Fruit fly (Drosophila melanogaster): ENCODE measurements around the gene S1P.

The S1P gene

dm6 chr3L:21644176-21644575 is 27.0 kb upstream of the S1P start:
- no peak for TF ChIP-seq rn (GFP tag; IDR thresholded peaks at IDR 0.05)
- no peak for TF ChIP-seq CG8301 (tag; optimal IDR thresholded peaks at IDR 0.05)
- peak; percentile 69 for TF ChIP-seq CG13204 (GFP tag; optimal IDR thresholded peaks at IDR 0.05)
- TF ChIP-seq Pif1A (GFP tag; optimal IDR thresholded peaks at IDR 0.05): no peak
- no peak for TF ChIP-seq Pif1B (GFP tag; optimal IDR thresholded peaks at IDR 0.05)
- no peak for TF ChIP-seq CG9948 (tag; optimal IDR thresholded peaks at IDR 0.05)
- TF ChIP-seq CG15710 (tag; optimal IDR thresholded peaks at IDR 0.05): no peak
- TF ChIP-seq CG10348 (GFP tag; IDR thresholded peaks at IDR 0.05): no peak
- TF ChIP-seq CG8159 (tag; optimal IDR thresholded peaks at IDR 0.05): no peak
- no peak for TF ChIP-seq Ets98B (GFP tag; IDR thresholded peaks at IDR 0.05)
- TF ChIP-seq EcR (GFP tag; optimal IDR thresholded peaks at IDR 0.05): peak; percentile 91
- TF ChIP-seq CG12605 (GFP tag; IDR thresholded peaks at IDR 0.05): no peak
- peak; percentile 41; the same call in 2 of the 3 replicates for TF ChIP-seq CG4496 (GFP tag; IDR thresholded peaks at IDR 0.05)
- TF ChIP-seq fd96Ca (GFP tag; IDR thresholded peaks at IDR 0.05): no peak
- TF ChIP-seq Snoo (tag; optimal IDR thresholded peaks at IDR 0.05): no peak
- TF ChIP-seq CG17806 (tag; optimal IDR thresholded peaks at IDR 0.05): no peak

- no peak for TF ChIP-seq CG9948 (tag; optimal IDR thresholded peaks at IDR 0.05)
- no peak for TF ChIP-seq CG17806 (tag; optimal IDR thresholded peaks at IDR 0.05)
- no peak for TF ChIP-seq D1 (tag; optimal IDR thresholded peaks at IDR 0.05)
- TF ChIP-seq CG10348 (GFP tag; IDR thresholded peaks at IDR 0.05): no peak
- no peak for TF ChIP-seq CG8301 (tag; optimal IDR thresholded peaks at IDR 0.05)
- TF ChIP-seq CG8159 (tag; optimal IDR thresholded peaks at IDR 0.05): no peak
- TF ChIP-seq CG12605 (GFP tag; IDR thresholded peaks at IDR 0.05): no peak
- no peak for TF ChIP-seq CG32121 (GFP tag; IDR thresholded peaks at IDR 0.05)
- TF ChIP-seq CG13204 (GFP tag; optimal IDR thresholded peaks at IDR 0.05): no peak
- TF ChIP-seq CG34367 (tag; optimal IDR thresholded peaks at IDR 0.05): no peak
- no peak for TF ChIP-seq Pif1B (GFP tag; optimal IDR thresholded peaks at IDR 0.05)
- no peak for TF ChIP-seq Ets98B (GFP tag; IDR thresholded peaks at IDR 0.05)
- no peak for TF ChIP-seq Snoo (tag; optimal IDR thresholded peaks at IDR 0.05)
- no peak for TF ChIP-seq CG4496 (GFP tag; IDR thresholded peaks at IDR 0.05)
- TF ChIP-seq CG15710 (tag; optimal IDR thresholded peaks at IDR 0.05): no peak
- no peak for TF ChIP-seq fd96Ca (GFP tag; IDR thresholded peaks at IDR 0.05)
These were observed 25.9 kb upstream of the S1P start for dm6 chr3L:21642908-21643572.

- TF ChIP-seq CG15710 (tag; optimal IDR thresholded peaks at IDR 0.05) (peak; percentile 17), Snoo (tag; optimal IDR thresholded peaks at IDR 0.05) (peak; percentile 7), CG9948 (tag; optimal IDR thresholded peaks at IDR 0.05) (no peak), CG4496 (GFP tag; IDR thresholded peaks at IDR 0.05) (peak; percentile 64; the same call in 2 of the 3 replicates), CG8301 (tag; optimal IDR thresholded peaks at IDR 0.05) (no peak), D1 (tag; optimal IDR thresholded peaks at IDR 0.05) (no peak), CG14655 (GFP tag; optimal IDR thresholded peaks at IDR 0.05) (no peak), CG17806 (tag; optimal IDR thresholded peaks at IDR 0.05) (peak; percentile 16), Ets98B (GFP tag; IDR thresholded peaks at IDR 0.05) (no peak), CG8159 (tag; optimal IDR thresholded peaks at IDR 0.05) (peak; percentile 17), EcR (GFP tag; optimal IDR thresholded peaks at IDR 0.05) (peak; percentile 58), CG10348 (GFP tag; IDR thresholded peaks at IDR 0.05) (no peak), CG13204 (GFP tag; optimal IDR thresholded peaks at IDR 0.05) (no peak), rn (GFP tag; IDR thresholded peaks at IDR 0.05) (no peak), CG34367 (tag; optimal IDR thresholded peaks at IDR 0.05) (peak; percentile 14), Pif1B (GFP tag; optimal IDR thresholded peaks at IDR 0.05) (no peak), CG12605 (GFP tag; IDR thresholded peaks at IDR 0.05) (peak; percentile 51; the same call in 1 of the 2 replicates), CG32121 (GFP tag; IDR thresholded peaks at IDR 0.05) (no peak; the same call in 1 of the 2 replicates), gl (tag; optimal IDR thresholded peaks at IDR 0.05) (peak; percentile 37), fd96Ca (GFP tag; IDR thresholded peaks at IDR 0.05) (peak; percentile 29; the same call in 1 of the 3 replicates), Pif1A (GFP tag; optimal IDR thresholded peaks at IDR 0.05) (no peak)
These were observed 23.6 kb upstream of the S1P start, which contains the start of gene Atox1 for dm6 chr3L:21640815-21641214. Atox1 (plus strand) TSS chr3L:21640995.

dm6 chr3L:21639059-21639458 is 21.9 kb upstream of the S1P start, which contains the start of gene CG32445:
CG32445 (plus strand) TSS chr3L:21639359.
- TF ChIP-seq CG8301 (tag; optimal IDR thresholded peaks at IDR 0.05) (no peak), CG9948 (tag; optimal IDR thresholded peaks at IDR 0.05) (no peak), CG10348 (GFP tag; IDR thresholded peaks at IDR 0.05) (no peak), CG4496 (GFP tag; IDR thresholded peaks at IDR 0.05) (no peak), CG8159 (tag; optimal IDR thresholded peaks at IDR 0.05) (no peak), gl (tag; optimal IDR thresholded peaks at IDR 0.05) (no peak), D1 (tag; optimal IDR thresholded peaks at IDR 0.05) (no peak), CG15710 (tag; optimal IDR thresholded peaks at IDR 0.05) (no peak), Snoo (tag; optimal IDR thresholded peaks at IDR 0.05) (no peak), EcR (GFP tag; optimal IDR thresholded peaks at IDR 0.05) (no peak), CG32121 (GFP tag; IDR thresholded peaks at IDR 0.05) (no peak), fd96Ca (GFP tag; IDR thresholded peaks at IDR 0.05) (no peak), Pif1A (GFP tag; optimal IDR thresholded peaks at IDR 0.05) (no peak), CG14655 (GFP tag; optimal IDR thresholded peaks at IDR 0.05) (no peak), Pif1B (GFP tag; optimal IDR thresholded peaks at IDR 0.05) (no peak), CG17806 (tag; optimal IDR thresholded peaks at IDR 0.05) (no peak), rn (GFP tag; IDR thresholded peaks at IDR 0.05) (no peak)

dm6 chr3L:21636265-21636993 is 19.3 kb upstream of the S1P start, which contains the start of gene CG32444:
CG32444 (plus strand) TSS chr3L:21636947.
- TF ChIP-seq D1 (tag; optimal IDR thresholded peaks at IDR 0.05) (no peak), CG8301 (tag; optimal IDR thresholded peaks at IDR 0.05) (no peak), CG17806 (tag; optimal IDR thresholded peaks at IDR 0.05) (no peak), Pif1A (GFP tag; optimal IDR thresholded peaks at IDR 0.05) (no peak), CG4496 (GFP tag; IDR thresholded peaks at IDR 0.05) (no peak), CG13204 (GFP tag; optimal IDR thresholded peaks at IDR 0.05) (no peak), CG9948 (tag; optimal IDR thresholded peaks at IDR 0.05) (no peak), CG34367 (tag; optimal IDR thresholded peaks at IDR 0.05) (no peak), CG32121 (GFP tag; IDR thresholded peaks at IDR 0.05) (no peak), fd96Ca (GFP tag; IDR thresholded peaks at IDR 0.05) (no peak), rn (GFP tag; IDR thresholded peaks at IDR 0.05) (no peak)
